Fruit fly (Drosophila melanogaster): Measurements from ENCODE around the gene CG33285.

Gene CG33285

DNA sequence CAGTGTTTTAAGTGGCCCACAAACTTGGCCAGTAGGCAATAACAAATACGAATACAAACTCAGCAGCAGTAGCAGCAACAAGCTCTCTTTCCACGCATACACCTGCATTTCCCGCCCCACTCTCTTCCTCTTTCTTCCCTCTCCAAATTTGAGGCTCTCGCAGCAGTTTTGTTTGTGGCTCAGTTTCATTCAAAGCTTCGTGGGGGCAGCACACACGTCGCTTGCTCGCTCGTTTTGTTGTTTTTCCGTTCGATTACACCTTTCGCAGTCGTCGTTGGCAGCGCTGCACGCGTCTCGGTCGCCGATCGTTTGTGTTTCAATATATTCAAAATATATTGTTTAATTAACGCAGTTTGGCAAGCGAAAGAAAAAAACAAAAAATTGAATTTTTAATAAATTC, 30.1 kb downstream of the CG33285 start (continued):
- TF ChIP-seq knrl (GFP tag; IDR thresholded peaks at IDR 0.05; ENCODE audit: partially characterized antibody) (0 out of 3 replicates have a peak, but pooled peaks have one; percentile 7), Atf3 (GFP tag; optimal IDR thresholded peaks at IDR 0.05) (no peak), Adf1 (GFP tag; IDR thresholded peaks at IDR 0.05) (peak; percentile 91), chm (GFP tag; IDR thresholded peaks at IDR 0.05) (peak; percentile 38; the same call in 1 of the 2 replicates), lilli (GFP tag; optimal IDR thresholded peaks at IDR 0.05) (no peak), sd (tag; optimal IDR thresholded peaks at IDR 0.05) (peak; percentile 23), CG12744 (GFP tag; optimal IDR thresholded peaks at IDR 0.05) (no peak), CG2199 (GFP tag; IDR thresholded peaks at IDR 0.05) (peak; percentile 55; the same call in 1 of the 3 replicates), peb (GFP tag; IDR thresholded peaks at IDR 0.05) (no peak), CG14014 (GFP tag; IDR thresholded peaks at IDR 0.05) (peak; percentile 39; the same call in 1 of the 2 replicates), CG15514 (GFP tag; optimal IDR thresholded peaks at IDR 0.05) (peak; percentile 8), nom (GFP tag; optimal IDR thresholded peaks at IDR 0.05) (peak; percentile 33), CG12071 (GFP tag; optimal IDR thresholded peaks at IDR 0.05) (peak; percentile 4), CG8089 (GFP tag; optimal IDR thresholded peaks at IDR 0.05) (no peak), CG10147 (GFP tag; optimal IDR thresholded peaks at IDR 0.05) (no peak), insv (GFP tag; optimal IDR thresholded peaks at IDR 0.05) (no peak), gem (tag; optimal IDR thresholded peaks at IDR 0.05) (no peak), Fer3 (tag; optimal IDR thresholded peaks at IDR 0.05) (no peak), Poxn (GFP tag; IDR thresholded peaks at IDR 0.05) (no peak), CG1024 (GFP tag; IDR thresholded peaks at IDR 0.05) (no peak), Sry-δ (GFP tag; optimal IDR thresholded peaks at IDR 0.05) (no peak), run (tag; optimal IDR thresholded peaks at IDR 0.05) (no peak), CG4282 (GFP tag; optimal IDR thresholded peaks at IDR 0.05) (no peak), BEAF-32 (GFP tag; optimal IDR thresholded peaks at IDR 0.05) (no peak), CG4707 (GFP tag; optimal IDR thresholded peaks at IDR 0.05) (no peak), ewg (GFP tag; optimal IDR thresholded peaks at IDR 0.05) (no peak), CG18599 (GFP tag; optimal IDR thresholded peaks at IDR 0.05) (peak; percentile 9), aop (GFP tag; IDR thresholded peaks at IDR 0.05) (no peak), sim (GFP tag; IDR thresholded peaks at IDR 0.05) (no peak), ERR (GFP tag; optimal IDR thresholded peaks at IDR 0.05) (no peak), lab (GFP tag; optimal IDR thresholded peaks at IDR 0.05) (peak; percentile 34), MTF-1 (GFP tag; optimal IDR thresholded peaks at IDR 0.05; ENCODE audit: borderline replicate concordance) (peak; percentile 11), HmgZ (tag; optimal IDR thresholded peaks at IDR 0.05) (peak; percentile 37), sens-2 (GFP tag; IDR thresholded peaks at IDR 0.05) (no peak), Doc3 (GFP tag; IDR thresholded peaks at IDR 0.05; ENCODE audit: partially characterized antibody) (no peak), pfk (GFP tag; optimal IDR thresholded peaks at IDR 0.05) (no peak), h (optimal IDR thresholded peaks at IDR 0.05) (no peak), CG11695 (GFP tag; IDR thresholded peaks at IDR 0.05) (no peak), CG7839 (tag; optimal IDR thresholded peaks at IDR 0.05) (no peak), CG14050 (GFP tag; IDR thresholded peaks at IDR 0.05) (no peak), sima (GFP tag; optimal IDR thresholded peaks at IDR 0.05) (no peak), CG7963 (GFP tag; IDR thresholded peaks at IDR 0.05; ENCODE audit: partially characterized antibody) (0 out of 3 replicates have a peak, but pooled peaks have one; percentile 32), CG11398 (GFP tag; optimal IDR thresholded peaks at IDR 0.05) (peak; percentile 21), CG8290 (GFP tag; optimal IDR thresholded peaks at IDR 0.05) (no peak), CG8290 (tag; optimal IDR thresholded peaks at IDR 0.05) (peak in 1 of 2 experiments; percentile 62), dati (GFP tag; IDR thresholded peaks at IDR 0.05) (no peak), ac (GFP tag; optimal IDR thresholded peaks at IDR 0.05) (no peak), Eip74EF (GFP tag; optimal IDR thresholded peaks at IDR 0.05) (peak in 1 of 2 experiments; percentile 52), caup (GFP tag; optimal IDR thresholded peaks at IDR 0.05; ENCODE audit: severe bottlenecking) (peak; percentile 9), Side (GFP tag; optimal IDR thresholded peaks at IDR 0.05) (no peak), grn (GFP tag; optimal IDR thresholded peaks at IDR 0.05) (no peak)

Measured in whole organism, embryonic.